Fruit fly (Drosophila melanogaster): ENCODE results near the gene Dab.
A peak's percentile ranks its signal among the peaks of the same experiment; 100 is the strongest.

The Dab gene

DNA sequence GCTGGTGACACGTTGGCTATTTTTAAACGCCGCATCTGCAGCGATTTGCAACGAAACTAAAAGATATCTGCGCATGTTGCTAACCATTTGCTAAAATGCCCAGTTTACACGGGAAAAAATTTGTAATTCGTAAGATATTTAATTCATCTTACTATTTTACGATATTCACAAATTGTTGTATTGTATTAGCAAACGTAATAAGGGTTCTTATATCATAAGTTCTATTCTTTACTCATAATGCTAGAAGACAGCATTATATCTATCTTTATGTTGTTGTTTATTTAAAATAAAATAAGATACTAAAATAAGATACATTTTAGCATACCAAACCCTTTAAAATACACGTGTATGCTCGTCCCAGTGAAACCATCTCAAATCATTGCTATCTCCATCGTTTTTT is 47.6 kb downstream of the Dab start:
- peak; percentile 54 for TF ChIP-seq CG15710 (tag; optimal IDR thresholded peaks at IDR 0.05)
- no peak for TF ChIP-seq CG13204 (GFP tag; optimal IDR thresholded peaks at IDR 0.05)
- no peak for TF ChIP-seq rn (GFP tag; IDR thresholded peaks at IDR 0.05)
- TF ChIP-seq Ets98B (GFP tag; IDR thresholded peaks at IDR 0.05): 0 out of 2 replicates have a peak, but pooled peaks have one; percentile 6
- peak; percentile 27 for TF ChIP-seq CG8301 (tag; optimal IDR thresholded peaks at IDR 0.05)
- TF ChIP-seq CG12605 (GFP tag; IDR thresholded peaks at IDR 0.05): peak; percentile 28; the same call in 1 of the 2 replicates
- TF ChIP-seq CG14655 (GFP tag; optimal IDR thresholded peaks at IDR 0.05): peak; percentile 62
- TF ChIP-seq EcR (GFP tag; optimal IDR thresholded peaks at IDR 0.05): no peak
- peak; percentile 65 for TF ChIP-seq CG8159 (tag; optimal IDR thresholded peaks at IDR 0.05)
- TF ChIP-seq CG9948 (tag; optimal IDR thresholded peaks at IDR 0.05): peak; percentile 60
- peak; percentile 34 for TF ChIP-seq CG34367 (tag; optimal IDR thresholded peaks at IDR 0.05)
- peak; percentile 43 for TF ChIP-seq CG17806 (tag; optimal IDR thresholded peaks at IDR 0.05)
- 0 out of 3 replicates have a peak, but pooled peaks have one; percentile 24 for TF ChIP-seq CG4496 (GFP tag; IDR thresholded peaks at IDR 0.05)

- TF ChIP-seq CG8301 (tag; optimal IDR thresholded peaks at IDR 0.05): peak; percentile 35
- no peak for TF ChIP-seq Pif1A (GFP tag; optimal IDR thresholded peaks at IDR 0.05)
- no peak for TF ChIP-seq CG13204 (GFP tag; optimal IDR thresholded peaks at IDR 0.05)
- TF ChIP-seq CG17806 (tag; optimal IDR thresholded peaks at IDR 0.05): peak; percentile 12
- TF ChIP-seq CG14655 (GFP tag; optimal IDR thresholded peaks at IDR 0.05): peak; percentile 23
- TF ChIP-seq rn (GFP tag; IDR thresholded peaks at IDR 0.05): no peak
- TF ChIP-seq CG9948 (tag; optimal IDR thresholded peaks at IDR 0.05): peak; percentile 29
- no peak for TF ChIP-seq CG15710 (tag; optimal IDR thresholded peaks at IDR 0.05)
- no peak for TF ChIP-seq CG4496 (GFP tag; IDR thresholded peaks at IDR 0.05)
Observed at dm6 chr3L:16760274-16760673, 48.3 kb downstream of the Dab start.

DNA sequence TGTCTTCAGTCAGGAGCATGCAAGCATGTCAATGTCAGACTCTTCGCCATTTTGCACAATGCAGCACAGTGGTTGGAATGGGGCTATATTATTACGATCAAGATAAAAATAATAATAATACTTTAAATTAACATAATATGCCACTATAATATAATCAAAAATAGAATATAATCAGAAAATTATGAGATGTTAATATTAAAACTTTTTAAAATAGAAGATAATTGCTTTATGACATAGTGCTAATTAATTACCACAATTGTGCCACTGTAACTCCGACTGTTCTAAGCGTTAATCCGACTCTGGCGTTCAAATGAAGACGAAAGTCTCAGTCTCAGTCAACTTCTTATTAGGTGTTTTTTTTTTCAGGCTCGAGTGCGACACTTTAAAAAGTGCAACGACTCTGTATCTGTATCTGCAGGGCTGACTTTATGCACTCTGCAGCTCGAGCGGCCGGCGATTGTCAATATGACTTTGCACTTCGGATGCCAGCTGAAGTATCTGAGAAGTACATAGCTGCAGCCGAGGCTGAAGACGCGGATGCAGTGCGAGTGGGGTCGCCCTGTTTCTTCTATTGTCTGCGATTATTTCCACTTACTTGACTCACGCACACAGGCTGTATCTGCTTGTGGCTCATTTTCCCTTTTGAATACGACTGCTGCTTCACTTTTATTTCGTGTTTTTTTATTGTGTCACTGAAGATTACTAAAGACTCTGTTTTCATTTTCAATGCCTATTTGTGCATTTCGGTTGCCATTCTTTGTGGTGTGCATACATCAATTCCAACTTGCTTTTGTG is 50.5 kb downstream of the Dab start:
- TF ChIP-seq CG9948 (tag; optimal IDR thresholded peaks at IDR 0.05) (peak; percentile 78), CG8301 (tag; optimal IDR thresholded peaks at IDR 0.05) (peak; percentile 41), Pif1B (GFP tag; optimal IDR thresholded peaks at IDR 0.05) (peak; percentile 77), EcR (GFP tag; optimal IDR thresholded peaks at IDR 0.05) (peak; percentile 72), CG15710 (tag; optimal IDR thresholded peaks at IDR 0.05) (peak; percentile 79), D1 (tag; optimal IDR thresholded peaks at IDR 0.05) (no peak), gl (tag; optimal IDR thresholded peaks at IDR 0.05) (no peak), CG14655 (GFP tag; optimal IDR thresholded peaks at IDR 0.05) (peak; percentile 78), CG17806 (tag; optimal IDR thresholded peaks at IDR 0.05) (peak; percentile 78), CG8159 (tag; optimal IDR thresholded peaks at IDR 0.05) (peak; percentile 78), Snoo (tag; optimal IDR thresholded peaks at IDR 0.05) (no peak), CG34367 (tag; optimal IDR thresholded peaks at IDR 0.05) (peak; percentile 77), Pif1A (GFP tag; optimal IDR thresholded peaks at IDR 0.05) (peak; percentile 56)

dm6 chr3L:16765647-16766628 is 54.0 kb downstream of the Dab start, which contains the start of gene Nrt:
TSS of gene Nrt (plus strand) at chr3L:16766072.
- TF ChIP-seq gl (tag; optimal IDR thresholded peaks at IDR 0.05): peak; percentile 47
- peak; percentile 72 for TF ChIP-seq Pif1A (GFP tag; optimal IDR thresholded peaks at IDR 0.05)
- peak; percentile 77 for TF ChIP-seq CG8159 (tag; optimal IDR thresholded peaks at IDR 0.05)
- TF ChIP-seq Ets98B (GFP tag; IDR thresholded peaks at IDR 0.05): peak; percentile 60
- TF ChIP-seq rn (GFP tag; IDR thresholded peaks at IDR 0.05): no peak
- TF ChIP-seq fd96Ca (GFP tag; IDR thresholded peaks at IDR 0.05): peak; percentile 8; the same call in 1 of the 3 replicates
- peak; percentile 38 for TF ChIP-seq EcR (GFP tag; optimal IDR thresholded peaks at IDR 0.05)
- peak; percentile 63; the same call in 1 of the 3 replicates for TF ChIP-seq CG4496 (GFP tag; IDR thresholded peaks at IDR 0.05)
- peak; percentile 67 for TF ChIP-seq CG17806 (tag; optimal IDR thresholded peaks at IDR 0.05)
- peak; percentile 65 for TF ChIP-seq CG14655 (GFP tag; optimal IDR thresholded peaks at IDR 0.05)
- peak; percentile 61 for TF ChIP-seq CG15710 (tag; optimal IDR thresholded peaks at IDR 0.05)
- TF ChIP-seq CG10348 (GFP tag; IDR thresholded peaks at IDR 0.05): no peak
- TF ChIP-seq CG8301 (tag; optimal IDR thresholded peaks at IDR 0.05): peak; percentile 64
- peak; percentile 69 for TF ChIP-seq Pif1B (GFP tag; optimal IDR thresholded peaks at IDR 0.05)
- TF ChIP-seq CG13204 (GFP tag; optimal IDR thresholded peaks at IDR 0.05): peak; percentile 29
- TF ChIP-seq D1 (tag; optimal IDR thresholded peaks at IDR 0.05): no peak
- TF ChIP-seq CG12605 (GFP tag; IDR thresholded peaks at IDR 0.05): peak; percentile 86
- TF ChIP-seq CG9948 (tag; optimal IDR thresholded peaks at IDR 0.05): peak; percentile 38
- TF ChIP-seq Snoo (tag; optimal IDR thresholded peaks at IDR 0.05): peak; percentile 36
- TF ChIP-seq CG34367 (tag; optimal IDR thresholded peaks at IDR 0.05): peak; percentile 68
- peak; percentile 65; the same call in 1 of the 2 replicates for TF ChIP-seq CG32121 (GFP tag; IDR thresholded peaks at IDR 0.05)

DNA sequence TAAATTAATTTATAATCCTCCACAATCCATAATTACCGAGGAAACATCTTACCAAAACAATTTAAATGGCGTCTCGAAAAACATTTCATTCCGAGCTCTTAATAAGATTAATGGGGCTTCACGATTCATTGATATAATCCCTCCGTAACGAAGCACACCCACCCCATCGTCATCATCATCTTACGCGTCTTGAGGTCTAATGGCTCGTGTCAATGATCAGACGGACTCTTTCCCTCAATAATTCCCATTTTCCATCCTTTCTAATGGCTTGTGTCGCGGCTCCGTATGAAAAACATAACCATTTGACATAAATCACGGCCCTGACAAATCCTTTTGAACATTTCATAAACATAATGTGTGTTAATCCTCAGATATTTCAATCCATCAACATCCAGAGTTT is 55.0 kb downstream of the Dab start:
- no peak for TF ChIP-seq CG17806 (tag; optimal IDR thresholded peaks at IDR 0.05)
- TF ChIP-seq CG13204 (GFP tag; optimal IDR thresholded peaks at IDR 0.05): no peak
- TF ChIP-seq gl (tag; optimal IDR thresholded peaks at IDR 0.05): no peak
- no peak for TF ChIP-seq CG32121 (GFP tag; IDR thresholded peaks at IDR 0.05)
- no peak for TF ChIP-seq CG14655 (GFP tag; optimal IDR thresholded peaks at IDR 0.05)
- TF ChIP-seq CG9948 (tag; optimal IDR thresholded peaks at IDR 0.05): no peak
- TF ChIP-seq CG8159 (tag; optimal IDR thresholded peaks at IDR 0.05): no peak
- no peak for TF ChIP-seq Pif1B (GFP tag; optimal IDR thresholded peaks at IDR 0.05)
- TF ChIP-seq rn (GFP tag; IDR thresholded peaks at IDR 0.05): no peak
- no peak for TF ChIP-seq CG34367 (tag; optimal IDR thresholded peaks at IDR 0.05)
- no peak for TF ChIP-seq Snoo (tag; optimal IDR thresholded peaks at IDR 0.05)
- no peak for TF ChIP-seq CG8301 (tag; optimal IDR thresholded peaks at IDR 0.05)
- no peak for TF ChIP-seq CG15710 (tag; optimal IDR thresholded peaks at IDR 0.05)
- no peak for TF ChIP-seq Ets98B (GFP tag; IDR thresholded peaks at IDR 0.05)
- no peak for TF ChIP-seq CG12605 (GFP tag; IDR thresholded peaks at IDR 0.05)
- no peak for TF ChIP-seq CG4496 (GFP tag; IDR thresholded peaks at IDR 0.05)
